2 fruit fly cellular contexts compared by ENCODE assay signal in the genomic region with DNA sequence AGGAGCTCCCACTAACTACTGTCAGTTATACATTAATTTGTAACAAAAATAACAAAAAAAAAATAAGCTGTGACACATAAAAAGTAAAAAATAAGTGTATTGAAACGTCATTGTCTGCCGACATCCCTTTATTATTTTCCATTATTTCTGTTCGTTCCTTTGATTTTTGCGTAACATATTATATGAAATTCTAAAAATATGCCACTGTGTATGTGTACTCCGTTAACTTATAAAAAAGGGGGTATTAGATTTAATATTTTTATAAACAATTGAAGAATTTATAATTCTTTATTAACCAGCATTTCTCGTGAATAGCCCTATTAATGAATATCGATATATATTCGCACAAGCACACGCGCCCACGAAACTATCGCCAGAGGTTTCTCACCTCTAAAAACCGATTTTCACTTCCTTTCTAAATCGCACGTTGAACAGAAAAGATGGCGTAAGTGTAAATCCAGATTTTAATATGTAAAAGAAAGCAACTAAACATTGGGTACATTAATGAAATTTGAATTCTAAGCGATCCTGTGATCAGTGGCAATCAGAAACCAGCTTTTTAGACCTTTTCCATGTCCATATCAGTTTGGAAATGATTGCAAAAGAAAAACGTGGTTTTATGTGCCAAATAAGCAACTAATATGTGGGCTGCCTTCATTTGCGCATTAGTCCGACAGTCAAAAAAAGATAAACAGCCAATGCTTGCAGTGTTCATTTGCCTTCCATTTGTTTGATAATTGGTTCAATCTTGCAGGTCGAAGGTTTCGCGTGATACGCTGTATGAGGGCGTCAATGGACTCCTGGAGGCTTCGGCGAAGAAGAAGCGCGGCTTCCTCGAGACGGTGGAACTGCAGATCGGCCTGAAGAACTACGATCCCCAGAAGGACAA.
TF ChIP-seq lines count a peak whose summit lies in the region.

A gene (plus strand): TSS at position 406 of the 889 bp plus-strand sequence.

TF ChIP-seq in whole organism, embryonic, 481 proteins besides CTCF, POLR2A, EP300 and RAD21 (continued from another document and continues in another):
- TF ChIP-seq CG10274 (GFP tag; optimal IDR thresholded peaks at IDR 0.05; lab: Kevin White, UChicago): peak; percentile 32
- TF ChIP-seq slou (GFP tag; optimal IDR thresholded peaks at IDR 0.05; lab: Kevin White, UChicago): peak; percentile 34
- peak; percentile 49 for TF ChIP-seq CG7839 (tag; optimal IDR thresholded peaks at IDR 0.05; lab: Kevin White, UChicago)
- TF ChIP-seq CG4707 (GFP tag; optimal IDR thresholded peaks at IDR 0.05; lab: Kevin White, UChicago): peak; percentile 63
- TF ChIP-seq CG12769 (tag; optimal IDR thresholded peaks at IDR 0.05; lab: Kevin White, UChicago): no peak
- TF ChIP-seq GATAe (GFP tag; conservative IDR thresholded peaks at IDR 0.05; lab: Robert Waterston, UW): no peak
- peak; percentile 80 for TF ChIP-seq CG4404 (GFP tag; IDR thresholded peaks at IDR 0.05; lab: Robert Waterston, UW)
- TF ChIP-seq CG10431 (GFP tag; optimal IDR thresholded peaks at IDR 0.05; lab: Kevin White, UChicago): peak; percentile 42
- peak; percentile 51 for TF ChIP-seq CG13624 (GFP tag; optimal IDR thresholded peaks at IDR 0.05; lab: Kevin White, UChicago)
- peak; percentile 58 for TF ChIP-seq CG13296 (GFP tag; optimal IDR thresholded peaks at IDR 0.05; lab: Kevin White, UChicago)
- no peak; the same call in none of the 2 replicates for TF ChIP-seq CG14014 (GFP tag; IDR thresholded peaks at IDR 0.05; lab: Robert Waterston, UW)
- TF ChIP-seq CkIIα-i1 (GFP tag; IDR thresholded peaks at IDR 0.05; lab: Robert Waterston, UW): 0 out of 2 replicates have a peak, but pooled peaks have one; percentile 15
- no peak for TF ChIP-seq CG2202 (tag; optimal IDR thresholded peaks at IDR 0.05; lab: Kevin White, UChicago)
- peak; percentile 74 for TF ChIP-seq slbo (GFP tag; IDR thresholded peaks at IDR 0.05; lab: Robert Waterston, UW)
- TF ChIP-seq CG7357 (GFP tag; IDR thresholded peaks at IDR 0.05; lab: Robert Waterston, UW): peak; percentile 66; the same call in 1 of the 3 replicates
- TF ChIP-seq CG34422 (GFP tag; IDR thresholded peaks at IDR 0.05; lab: Robert Waterston, UW): peak; percentile 69; the same call in 2 of the 3 replicates
- no peak for TF ChIP-seq run (tag; optimal IDR thresholded peaks at IDR 0.05; lab: Kevin White, UChicago)
- no peak for TF ChIP-seq peb (GFP tag; IDR thresholded peaks at IDR 0.05; lab: Robert Waterston, UW)
- peak; percentile 51 for TF ChIP-seq HHEX (GFP tag; optimal IDR thresholded peaks at IDR 0.05; lab: Kevin White, UChicago)
- peak; percentile 49 for TF ChIP-seq D19B (GFP tag; optimal IDR thresholded peaks at IDR 0.05; lab: Kevin White, UChicago)
- peak; percentile 70 for TF ChIP-seq Hr3 (GFP tag; optimal IDR thresholded peaks at IDR 0.05; lab: Kevin White, UChicago)
- peak; percentile 82 for TF ChIP-seq lab (GFP tag; optimal IDR thresholded peaks at IDR 0.05; lab: Kevin White, UChicago)
- no peak for TF ChIP-seq Trl (optimal IDR thresholded peaks at IDR 0.05; lab: Kevin White, UChicago)
- TF ChIP-seq Trl (GFP tag; optimal IDR thresholded peaks at IDR 0.05; lab: Kevin White, UChicago): peak; percentile 54
- TF ChIP-seq aop (GFP tag; IDR thresholded peaks at IDR 0.05; lab: Robert Waterston, UW): no peak
- peak; percentile 67; the same call in 3 of the 4 replicates for TF ChIP-seq Dll (GFP tag; IDR thresholded peaks at IDR 0.05; lab: Robert Waterston, UW; ENCODE audit: partially characterized antibody)
- peak; percentile 76 for TF ChIP-seq Dbx (GFP tag; IDR thresholded peaks at IDR 0.05; lab: Robert Waterston, UW)
- peak; percentile 17 for TF ChIP-seq CG12155 (GFP tag; optimal IDR thresholded peaks at IDR 0.05; lab: Kevin White, UChicago)
- TF ChIP-seq lbe (GFP tag; optimal IDR thresholded peaks at IDR 0.05; lab: Kevin White, UChicago): peak; percentile 45
- TF ChIP-seq CG11695 (GFP tag; IDR thresholded peaks at IDR 0.05; lab: Robert Waterston, UW): no peak; the same call in 2 of the 3 replicates
- peak; percentile 71 for TF ChIP-seq CG14860 (GFP tag; IDR thresholded peaks at IDR 0.05; lab: Robert Waterston, UW; ENCODE audit: partially characterized antibody)
- peak; percentile 84 for TF ChIP-seq row (GFP tag; IDR thresholded peaks at IDR 0.05; lab: Robert Waterston, UW)
- TF ChIP-seq ham (GFP tag; IDR thresholded peaks at IDR 0.05; lab: Robert Waterston, UW): no peak
- no peak for TF ChIP-seq CG3838 (GFP tag; optimal IDR thresholded peaks at IDR 0.05; lab: Kevin White, UChicago)
- TF ChIP-seq CG10462 (GFP tag; optimal IDR thresholded peaks at IDR 0.05; lab: Kevin White, UChicago): no peak
- no peak for TF ChIP-seq jumu (GFP tag; optimal IDR thresholded peaks at IDR 0.05; lab: Kevin White, UChicago)
- TF ChIP-seq CG7928 (GFP tag; optimal IDR thresholded peaks at IDR 0.05; lab: Kevin White, UChicago): peak; percentile 47
- no peak for TF ChIP-seq Tbp (GFP tag; optimal IDR thresholded peaks at IDR 0.05; lab: Kevin White, UChicago)
- TF ChIP-seq mirr (GFP tag; optimal IDR thresholded peaks at IDR 0.05; lab: Kevin White, UChicago): peak; percentile 57
- peak; percentile 74 for TF ChIP-seq Ptx1 (GFP tag; IDR thresholded peaks at IDR 0.05; lab: Robert Waterston, UW)
- TF ChIP-seq CG8924 (tag; optimal IDR thresholded peaks at IDR 0.05; lab: Kevin White, UChicago): peak; percentile 76
- no peak; the same call in none of the 2 replicates for TF ChIP-seq CG10959 (GFP tag; IDR thresholded peaks at IDR 0.05; lab: Robert Waterston, UW)
- TF ChIP-seq chif (GFP tag; optimal IDR thresholded peaks at IDR 0.05; lab: Kevin White, UChicago): peak in 1 of 2 experiments; percentile 17
- peak; percentile 80 for TF ChIP-seq hb (GFP tag; IDR thresholded peaks at IDR 0.05; lab: Robert Waterston, UW; ENCODE audit: partially characterized antibody)
- peak; percentile 26 for TF ChIP-seq Hey (tag; optimal IDR thresholded peaks at IDR 0.05; lab: Kevin White, UChicago)
- no peak for TF ChIP-seq insv (GFP tag; optimal IDR thresholded peaks at IDR 0.05; lab: Kevin White, UChicago)
- TF ChIP-seq odd (GFP tag; optimal IDR thresholded peaks at IDR 0.05; lab: Kevin White, UChicago): peak; percentile 37
- TF ChIP-seq CG9437 (GFP tag; optimal IDR thresholded peaks at IDR 0.05; lab: Kevin White, UChicago): peak; percentile 60
- peak; percentile 39 for TF ChIP-seq mam (GFP tag; optimal IDR thresholded peaks at IDR 0.05; lab: Kevin White, UChicago)
- TF ChIP-seq toy (GFP tag; IDR thresholded peaks at IDR 0.05; lab: Robert Waterston, UW): peak; percentile 21; the same call in 1 of the 2 replicates
- TF ChIP-seq Kr (GFP tag; optimal IDR thresholded peaks at IDR 0.05; lab: Kevin White, UChicago): no peak
- TF ChIP-seq CG2129 (GFP tag; IDR thresholded peaks at IDR 0.05; lab: Robert Waterston, UW; ENCODE audit: partially characterized antibody): peak; percentile 66
- TF ChIP-seq ranshi (GFP tag; IDR thresholded peaks at IDR 0.05; lab: Robert Waterston, UW): peak; percentile 74; the same call in 1 of the 2 replicates
- TF ChIP-seq H2.0 (GFP tag; IDR thresholded peaks at IDR 0.05; lab: Robert Waterston, UW): peak; percentile 61
- no peak for TF ChIP-seq yki (optimal IDR thresholded peaks at IDR 0.05; lab: Kevin White, UChicago)
- peak; percentile 92 for TF ChIP-seq YL-1 (GFP tag; optimal IDR thresholded peaks at IDR 0.05; lab: Kevin White, UChicago)
- peak; percentile 5 for TF ChIP-seq CG4282 (GFP tag; optimal IDR thresholded peaks at IDR 0.05; lab: Kevin White, UChicago)
- peak; percentile 54; the same call in 1 of the 2 replicates for TF ChIP-seq Awh (GFP tag; IDR thresholded peaks at IDR 0.05; lab: Robert Waterston, UW)

TF ChIP-seq in whole organism, prepupa, 60 proteins besides CTCF, POLR2A, EP300 and RAD21 (continued from another document):
- peak; percentile 77 for TF ChIP-seq CG3919 (GFP tag; optimal IDR thresholded peaks at IDR 0.05; lab: Kevin White, UChicago)
- TF ChIP-seq fd59A (GFP tag; optimal IDR thresholded peaks at IDR 0.05; lab: Kevin White, UChicago): no peak
- TF ChIP-seq CG6808 (GFP tag; optimal IDR thresholded peaks at IDR 0.05; lab: Kevin White, UChicago): peak; percentile 47
TF ChIP-seq in whole organism, prepupa: peak in this region for 44.
